Fruit fly (Drosophila melanogaster) whole organism, embryonic: ENCODE results near the gene CG43925.

Source experiments
- Abd-B ChIP-seq: fragments of 200-800 bp; sonication (Bioruptor generic); optimal IDR thresholded peaks from 2 replicates; lab custom pipeline; 2018; ENCODE audit warnings: missing biosample characterization, mild to moderate bottlenecking, missing genetic modification characterization, moderate library complexity
- Aef1 ChIP-seq: fragments of 200-800 bp; sonication (Bioruptor generic); IDR thresholded peaks from 3 replicates; pipeline ENCODE4 v1.3.6; 2022; ENCODE audit warnings: missing biosample characterization, missing genetic modification characterization
- CG11398 ChIP-seq: fragments of 200-800 bp; sonication (Bioruptor generic); optimal IDR thresholded peaks from 2 replicates; lab custom pipeline; 2016; ENCODE audit warnings: missing biosample characterization, missing genetic modification characterization
- CG12299 ChIP-seq: fragments of 200-800 bp; sonication (Bioruptor generic); optimal IDR thresholded peaks from 2 replicates; lab custom pipeline; 2018; ENCODE audit warnings: missing biosample characterization, mild to moderate bottlenecking, missing genetic modification characterization
- CG3407 ChIP-seq: fragments of 200-800 bp; sonication (Bioruptor generic); optimal IDR thresholded peaks from 2 replicates; lab custom pipeline; 2018; ENCODE audit warnings: missing biosample characterization, mild to moderate bottlenecking, missing genetic modification characterization
- CG8478 ChIP-seq: fragments of >200 bp; optimal IDR thresholded peaks from 2 replicates; lab custom pipeline; 2018
- PHDP ChIP-seq: fragments of 200-800 bp; sonication (Bioruptor generic); optimal IDR thresholded peaks from 3 replicates; lab custom pipeline; 2018; ENCODE audit warnings: missing biosample characterization, mild to moderate bottlenecking, missing genetic modification characterization, moderate library complexity
- bcd ChIP-seq: fragments of 200-800 bp; sonication (Bioruptor generic); optimal IDR thresholded peaks from 2 replicates; lab custom pipeline; 2017; ENCODE audit warnings: missing biosample characterization, mild to moderate bottlenecking, missing genetic modification characterization
- kay ChIP-seq: fragments of 200-800 bp; sonication (Bioruptor generic); optimal IDR thresholded peaks from 2 replicates; lab custom pipeline; 2016; ENCODE audit warnings: missing biosample characterization, missing genetic modification characterization
- sqz ChIP-seq: fragments of 200-800 bp; sonication (Bioruptor generic); optimal IDR thresholded peaks from 3 replicates; lab custom pipeline; 2018; ENCODE audit warnings: missing biosample characterization, mild to moderate bottlenecking, missing genetic modification characterization
- tap ChIP-seq: fragments of 200-800 bp; optimal IDR thresholded peaks from 3 replicates; lab custom pipeline; 2019; ENCODE audit warnings: missing biosample characterization, mild to moderate bottlenecking, missing genetic modification characterization, moderate library complexity

- TF ChIP-seq CG11398 = no peak
- no peak for TF ChIP-seq tap (tag; lab: Kevin White, UChicago)
- TF ChIP-seq CG12299 = no peak
- no peak for TF ChIP-seq CG8478 (lab: Kevin White, UChicago)
- no peak for TF ChIP-seq kay (GFP tag; lab: Kevin White, UChicago)
- TF ChIP-seq PHDP (tag; lab: Kevin White, UChicago) = no peak
- TF ChIP-seq sqz (GFP tag; lab: Kevin White, UChicago) = no peak
- no peak for TF ChIP-seq bcd
- no peak for TF ChIP-seq Abd-B
- TF ChIP-seq CG3407 (GFP tag; lab: Kevin White, UChicago) = no peak
- TF ChIP-seq Aef1 (GFP tag; lab: Robert Waterston, UW) = no peak
Observed at dm6 chr2L:13176123-13176522, at the start of gene CG43925.
